ENCODE assay signal across 4 worm cellular contexts in genomic region chrX:14678983-14679382, ce11.
TF ChIP-seq lines count a peak whose summit lies in the region.

No protein-coding gene starts in this region.

TF ChIP-seq in whole organism, L2 larva, 48 proteins besides CTCF, POLR2A, EP300 and RAD21:
- TF ChIP-seq crh-2 (tag; optimal IDR thresholded peaks at IDR 0.05; lab: Kevin White, UChicago) (peak; percentile 5), ztf-11 (tag; optimal IDR thresholded peaks at IDR 0.05; lab: Kevin White, UChicago) (no peak)

TF ChIP-seq in whole organism, L3 larva, 47 proteins besides CTCF, POLR2A, EP300 and RAD21:
- no peak for TF ChIP-seq lin-15B (tag; optimal IDR thresholded peaks at IDR 0.05; lab: Kevin White, UChicago)
- no peak for TF ChIP-seq fkh-2 (tag; optimal IDR thresholded peaks at IDR 0.05; lab: Kevin White, UChicago)
- no peak for TF ChIP-seq nhr-67 (tag; optimal IDR thresholded peaks at IDR 0.05; lab: Kevin White, UChicago)
- no peak for TF ChIP-seq nhr-43 (tag; optimal IDR thresholded peaks at IDR 0.05; lab: Kevin White, UChicago; ENCODE audit: poor library complexity, severe bottlenecking)
- TF ChIP-seq elt-2 (tag; optimal IDR thresholded peaks at IDR 0.05; lab: Kevin White, UChicago) = peak; percentile 17
- TF ChIP-seq nhr-12 (tag; optimal IDR thresholded peaks at IDR 0.05; lab: Kevin White, UChicago) = no peak
- no peak for TF ChIP-seq ZK546.5 (tag; optimal IDR thresholded peaks at IDR 0.05; lab: Kevin White, UChicago)
- no peak for TF ChIP-seq nhr-77 (tag; optimal IDR thresholded peaks at IDR 0.05; lab: Kevin White, UChicago)
- TF ChIP-seq ceh-82 (tag; optimal IDR thresholded peaks at IDR 0.05; lab: Kevin White, UChicago) = no peak
- no peak for TF ChIP-seq aly-2 (tag; optimal IDR thresholded peaks at IDR 0.05; lab: Kevin White, UChicago)
- no peak for TF ChIP-seq lin-39 (tag; optimal IDR thresholded peaks at IDR 0.05; lab: Kevin White, UChicago)
- TF ChIP-seq fkh-10 (GFP tag; optimal IDR thresholded peaks at IDR 0.05; lab: Kevin White, UChicago) = no peak
- no peak for TF ChIP-seq sea-2 (GFP tag; optimal IDR thresholded peaks at IDR 0.05; lab: Kevin White, UChicago)
- TF ChIP-seq nhr-25 (tag; optimal IDR thresholded peaks at IDR 0.05; lab: Kevin White, UChicago) = peak; percentile 19
- no peak for TF ChIP-seq eor-1 (tag; optimal IDR thresholded peaks at IDR 0.05; lab: Kevin White, UChicago)
- no peak for TF ChIP-seq elt-3 (tag; optimal IDR thresholded peaks at IDR 0.05; lab: Kevin White, UChicago)

TF ChIP-seq in whole organism, L4 larva, 104 proteins besides CTCF, POLR2A, EP300 and RAD21:
- TF ChIP-seq dmd-8 (GFP tag; IDR thresholded peaks at IDR 0.05; lab: Robert Waterston, UW) (peak; percentile 71; the same call in 1 of the 2 replicates), hlh-30 (tag; optimal IDR thresholded peaks at IDR 0.05; lab: Kevin White, UChicago; ENCODE audit: insufficient read depth) (peak; percentile 29), zfp-3 (GFP tag; conservative IDR thresholded peaks at IDR 0.05; lab: Robert Waterston, UW) (peak; percentile 52; the same call in 1 of the 2 replicates), daf-16 (GFP tag; optimal IDR thresholded peaks at IDR 0.05; lab: Kevin White, UChicago) (peak; percentile 9 to 47), daf-16 (tag; optimal IDR thresholded peaks at IDR 0.05; lab: Kevin White, UChicago) (no peak), snpc-1.2 (GFP tag; IDR thresholded peaks at IDR 0.05; lab: Robert Waterston, UW) (peak; percentile 73), pha-4 (GFP tag; IDR thresholded peaks at IDR 0.05; lab: Robert Waterston, UW) (peak; percentile 81), pha-4 (tag; optimal IDR thresholded peaks at IDR 0.05; lab: Kevin White, UChicago) (no peak), ceh-44 (GFP tag; IDR thresholded peaks at IDR 0.05; lab: Robert Waterston, UW) (no peak), tra-1 (GFP tag; IDR thresholded peaks at IDR 0.05; lab: Robert Waterston, UW) (0 out of 2 replicates have a peak, but pooled peaks have one; percentile 8), zip-2 (tag; optimal IDR thresholded peaks at IDR 0.05; lab: Kevin White, UChicago) (peak; percentile 25), vab-7 (GFP tag; IDR thresholded peaks at IDR 0.05; lab: Robert Waterston, UW) (peak; percentile 54; the same call in 1 of the 2 replicates), hmg-1.1 (GFP tag; IDR thresholded peaks at IDR 0.05; lab: Robert Waterston, UW) (no peak), arid-1 (GFP tag; conservative IDR thresholded peaks at IDR 0.05; lab: Robert Waterston, UW) (peak; percentile 73; the same call in 1 of the 2 replicates), daf-12 (tag; optimal IDR thresholded peaks at IDR 0.05; lab: Kevin White, UChicago) (no peak), mxl-2 (GFP tag; conservative IDR thresholded peaks at IDR 0.05; lab: Robert Waterston, UW) (no peak), egl-43 (GFP tag; IDR thresholded peaks at IDR 0.05; lab: Robert Waterston, UW) (peak; percentile 62; the same call in 1 of the 2 replicates), madf-5 (GFP tag; IDR thresholded peaks at IDR 0.05; lab: Robert Waterston, UW) (0 out of 4 replicates have a peak, but pooled peaks of 1 of the 2 experiments have one; percentile 42), madf-9 (GFP tag; conservative IDR thresholded peaks at IDR 0.05; lab: Robert Waterston, UW) (no peak), mes-2 (tag; optimal IDR thresholded peaks at IDR 0.05; lab: Kevin White, UChicago; ENCODE audit: poor library complexity, severe bottlenecking) (peak; percentile 64), fos-1 (tag; optimal IDR thresholded peaks at IDR 0.05; lab: Kevin White, UChicago) (no peak), lin-29 (GFP tag; IDR thresholded peaks at IDR 0.05; lab: Robert Waterston, UW) (no peak), lim-7 (GFP tag; IDR thresholded peaks at IDR 0.05; lab: Robert Waterston, UW) (peak; percentile 68; the same call in 1 of the 2 replicates), nhr-41 (GFP tag; IDR thresholded peaks at IDR 0.05; lab: Robert Waterston, UW) (0 out of 2 replicates have a peak, but pooled peaks have one; percentile 21), F26F4.8 (GFP tag; conservative IDR thresholded peaks at IDR 0.05; lab: Robert Waterston, UW) (peak; percentile 66; the same call in 1 of the 2 replicates), T20F7.1 (GFP tag; optimal IDR thresholded peaks at IDR 0.05; lab: Kevin White, UChicago) (no peak), dmd-6 (GFP tag; IDR thresholded peaks at IDR 0.05; lab: Robert Waterston, UW) (peak; percentile 33; the same call in 1 of the 2 replicates), T26A8.4 (GFP tag; IDR thresholded peaks at IDR 0.05; lab: Robert Waterston, UW) (no peak), daf-19 (GFP tag; conservative IDR thresholded peaks at IDR 0.05; lab: Robert Waterston, UW) (no peak)

TF ChIP-seq in whole organism, young adult, 124 proteins besides CTCF, POLR2A, EP300 and RAD21:
- TF ChIP-seq D2030.7 (GFP tag; IDR thresholded peaks at IDR 0.05; lab: Robert Waterston, UW) (peak; percentile 65), ztf-6 (GFP tag; IDR thresholded peaks at IDR 0.05; lab: Robert Waterston, UW) (no peak), nhr-80 (tag; optimal IDR thresholded peaks at IDR 0.05; lab: Kevin White, UChicago) (no peak), snpc-3.4 (tag; optimal IDR thresholded peaks at IDR 0.05; lab: Kevin White, UChicago) (peak; percentile 46), snpc-4 (GFP tag; optimal IDR thresholded peaks at IDR 0.05; lab: Kevin White, UChicago) (peak; percentile 80), snpc-4 (tag; optimal IDR thresholded peaks at IDR 0.05; lab: Kevin White, UChicago) (peak in 1 of 4 experiments; percentile 83), ama-1 (optimal IDR thresholded peaks at IDR 0.05; lab: Kevin White, UChicago) (no peak), ama-1 (GFP tag; optimal IDR thresholded peaks at IDR 0.05; lab: Kevin White, UChicago) (peak in 1 of 2 experiments; percentile 40), Y56A3A.18 (GFP tag; IDR thresholded peaks at IDR 0.05; lab: Robert Waterston, UW) (peak; percentile 64; the same call in 1 of the 2 replicates), Y53F4B.3 (GFP tag; IDR thresholded peaks at IDR 0.05; lab: Robert Waterston, UW) (no peak), ceh-91 (GFP tag; IDR thresholded peaks at IDR 0.05; lab: Robert Waterston, UW) (no peak), tbp1 (GFP tag; optimal IDR thresholded peaks at IDR 0.05; lab: Kevin White, UChicago) (peak; percentile 89), bed-2 (GFP tag; IDR thresholded peaks at IDR 0.05; lab: Robert Waterston, UW) (no peak), efl-1 (GFP tag; optimal IDR thresholded peaks at IDR 0.05; lab: Kevin White, UChicago) (peak; percentile 10), him-1 (tag; optimal IDR thresholded peaks at IDR 0.05; lab: Kevin White, UChicago) (peak; percentile 77), snpc-1.1 (tag; optimal IDR thresholded peaks at IDR 0.05; lab: Kevin White, UChicago; ENCODE audit: insufficient read depth) (peak; percentile 75), athp-1 (tag; optimal IDR thresholded peaks at IDR 0.05; lab: Kevin White, UChicago) (no peak), Y53G8AR.9 (GFP tag; conservative IDR thresholded peaks at IDR 0.05; lab: Robert Waterston, UW) (no peak), rcor-1 (GFP tag; IDR thresholded peaks at IDR 0.05; lab: Robert Waterston, UW) (peak; percentile 8; the same call in 1 of the 2 replicates), Y79H2A.3 (GFP tag; conservative IDR thresholded peaks at IDR 0.05; lab: Robert Waterston, UW) (no peak), F39B2.1 (GFP tag; IDR thresholded peaks at IDR 0.05; lab: Robert Waterston, UW) (no peak), rpc-1 (optimal IDR thresholded peaks at IDR 0.05; lab: Kevin White, UChicago) (peak; percentile 83), rpc-1 (tag; optimal IDR thresholded peaks at IDR 0.05; lab: Kevin White, UChicago) (peak; percentile 91), ztf-25 (GFP tag; IDR thresholded peaks at IDR 0.05; lab: Robert Waterston, UW) (0 out of 2 replicates have a peak, but pooled peaks have one; percentile 68), mes-4 (tag; optimal IDR thresholded peaks at IDR 0.05; lab: Kevin White, UChicago) (peak; percentile 34), pbrm-1 (GFP tag; IDR thresholded peaks at IDR 0.05; lab: Robert Waterston, UW) (0 out of 2 replicates have a peak, but pooled peaks have one; percentile 50), let-607 (tag; optimal IDR thresholded peaks at IDR 0.05; lab: Kevin White, UChicago) (peak in 1 of 2 experiments; percentile 17), lin-26 (GFP tag; IDR thresholded peaks at IDR 0.05; lab: Robert Waterston, UW) (peak; percentile 80), T26A5.8 (tag; optimal IDR thresholded peaks at IDR 0.05; lab: Kevin White, UChicago) (no peak), egl-44 (GFP tag; IDR thresholded peaks at IDR 0.05; lab: Robert Waterston, UW) (0 out of 2 replicates have a peak, but pooled peaks have one; percentile 21), ZK185.1 (tag; optimal IDR thresholded peaks at IDR 0.05; lab: Kevin White, UChicago; ENCODE audit: poor library complexity, severe bottlenecking) (peak; percentile 1), hmg-1.2 (GFP tag; IDR thresholded peaks at IDR 0.05; lab: Robert Waterston, UW) (peak; percentile 40; the same call in 1 of the 2 replicates), F23B12.7 (tag; optimal IDR thresholded peaks at IDR 0.05; lab: Kevin White, UChicago; ENCODE audit: insufficient read depth) (peak; percentile 20), snpc-1.3 (tag; optimal IDR thresholded peaks at IDR 0.05; lab: Kevin White, UChicago; ENCODE audit: insufficient read depth) (peak; percentile 44), die-1 (tag; optimal IDR thresholded peaks at IDR 0.05; lab: Kevin White, UChicago) (peak; percentile 67), madf-10 (tag; optimal IDR thresholded peaks at IDR 0.05; lab: Kevin White, UChicago) (peak; percentile 12), hsf-1 (GFP tag; IDR thresholded peaks at IDR 0.05; lab: Robert Waterston, UW) (no peak), rec-8 (tag; optimal IDR thresholded peaks at IDR 0.05; lab: Kevin White, UChicago) (peak in 1 of 2 experiments; percentile 49), F37B4.10 (GFP tag; IDR thresholded peaks at IDR 0.05; lab: Robert Waterston, UW) (no peak), B0261.1 (tag; optimal IDR thresholded peaks at IDR 0.05; lab: Kevin White, UChicago) (peak; percentile 71), nhr-120 (GFP tag; IDR thresholded peaks at IDR 0.05; lab: Robert Waterston, UW) (no peak), zfh-2 (GFP tag; conservative IDR thresholded peaks at IDR 0.05; lab: Robert Waterston, UW) (no peak), ztf-22 (GFP tag; optimal IDR thresholded peaks at IDR 0.05; lab: Kevin White, UChicago) (no peak), nhr-90 (tag; optimal IDR thresholded peaks at IDR 0.05; lab: Kevin White, UChicago) (peak; percentile 59), T07F8.4 (tag; optimal IDR thresholded peaks at IDR 0.05; lab: Kevin White, UChicago) (no peak), ztf-18 (tag; optimal IDR thresholded peaks at IDR 0.05; lab: Kevin White, UChicago) (no peak)
